Worm (Caenorhabditis elegans): ENCODE results near the gene C27A2.7.

C27A2.7 gene

ce11 chrII:5061794-5062368 is 9.3 kb downstream of the C27A2.7 start, which contains the start of gene smc-5 (continued):
- peak; percentile 70 for TF ChIP-seq lsl-1 (GFP tag; optimal IDR thresholded peaks at IDR 0.05)
- TF ChIP-seq lin-54 (GFP tag; optimal IDR thresholded peaks at IDR 0.05): peak; percentile 71
- peak; percentile 27 for TF ChIP-seq F49E8.2 (tag; optimal IDR thresholded peaks at IDR 0.05; ENCODE audit: insufficient read depth)
- peak; percentile 89 for TF ChIP-seq madf-6 (GFP tag; IDR thresholded peaks at IDR 0.05)
- no peak for TF ChIP-seq ztf-3 (GFP tag; optimal IDR thresholded peaks at IDR 0.05)
- TF ChIP-seq die-1 (tag; optimal IDR thresholded peaks at IDR 0.05): peak; percentile 7
- TF ChIP-seq bed-1 (GFP tag; IDR thresholded peaks at IDR 0.05): no peak
- TF ChIP-seq tlf-1 (GFP tag; optimal IDR thresholded peaks at IDR 0.05): peak; percentile 0
- TF ChIP-seq attf-5 (GFP tag; optimal IDR thresholded peaks at IDR 0.05): peak; percentile 79
- TF ChIP-seq madf-10 (tag; optimal IDR thresholded peaks at IDR 0.05): peak; percentile 15
- TF ChIP-seq snpc-1.3 (tag; optimal IDR thresholded peaks at IDR 0.05; ENCODE audit: insufficient read depth): peak; percentile 28
- TF ChIP-seq F33H1.4 (GFP tag; IDR thresholded peaks at IDR 0.05): peak; percentile 68
- TF ChIP-seq ztf-28 (GFP tag; IDR thresholded peaks at IDR 0.05): no peak
- TF ChIP-seq ceh-40 (GFP tag; IDR thresholded peaks at IDR 0.05): no peak
- peak; percentile 77 for TF ChIP-seq unc-130 (GFP tag; optimal IDR thresholded peaks at IDR 0.05)
- TF ChIP-seq ekl-4 (GFP tag; IDR thresholded peaks at IDR 0.05): 0 out of 2 replicates have a peak, but pooled peaks have one; percentile 25

ce11 chrII:5060719-5061118 is 10.4 kb downstream of the C27A2.7 start, which contains the start of gene pho-12:
TSS of gene pho-12 (minus strand) at chrII:5060819.
- TF ChIP-seq rec-8 (tag; optimal IDR thresholded peaks at IDR 0.05): no peak
- TF ChIP-seq chd-7 (tag; optimal IDR thresholded peaks at IDR 0.05): no peak
- TF ChIP-seq snpc-1.3 (tag; optimal IDR thresholded peaks at IDR 0.05; ENCODE audit: insufficient read depth): no peak
- no peak for TF ChIP-seq lsl-1 (GFP tag; optimal IDR thresholded peaks at IDR 0.05)
- no peak for TF ChIP-seq nfya-1 (tag; optimal IDR thresholded peaks at IDR 0.05; ENCODE audit: borderline replicate concordance, insufficient read depth)
- TF ChIP-seq nhr-27 (tag; optimal IDR thresholded peaks at IDR 0.05): no peak
- TF ChIP-seq lin-40 (tag; optimal IDR thresholded peaks at IDR 0.05): no peak
- TF ChIP-seq attf-5 (GFP tag; optimal IDR thresholded peaks at IDR 0.05): no peak
- no peak for TF ChIP-seq him-1 (tag; optimal IDR thresholded peaks at IDR 0.05)
- no peak for TF ChIP-seq repo-1 (tag; optimal IDR thresholded peaks at IDR 0.05)
- TF ChIP-seq B0019.2 (GFP tag; conservative IDR thresholded peaks at IDR 0.05): no peak
- TF ChIP-seq tbp1 (GFP tag; optimal IDR thresholded peaks at IDR 0.05): no peak
- no peak for TF ChIP-seq dox-1 (GFP tag; IDR thresholded peaks at IDR 0.05)
- TF ChIP-seq Y53G8AR.9 (GFP tag; conservative IDR thresholded peaks at IDR 0.05): no peak
- no peak for TF ChIP-seq cebp-1 (GFP tag; IDR thresholded peaks at IDR 0.05)
- no peak for TF ChIP-seq cebp-1 (tag; optimal IDR thresholded peaks at IDR 0.05)
- TF ChIP-seq B0261.1 (tag; optimal IDR thresholded peaks at IDR 0.05): no peak
- no peak for TF ChIP-seq ccch-3 (GFP tag; optimal IDR thresholded peaks at IDR 0.05)

- TF ChIP-seq C17E4.6 (GFP tag; IDR thresholded peaks at IDR 0.05): no peak
- TF ChIP-seq nhr-27 (tag; optimal IDR thresholded peaks at IDR 0.05): no peak
Observed at ce11 chrII:5058036-5058435, 13.1 kb downstream of the C27A2.7 start, which contains the start of gene C27A2.12. TSS of gene C27A2.12 (minus strand) at chrII:5058136.

ce11 chrII:5057315-5057714 is 13.8 kb downstream of the C27A2.7 start:
- peak; percentile 19 for TF ChIP-seq ceh-79 (tag; optimal IDR thresholded peaks at IDR 0.05)
- TF ChIP-seq bed-2 (GFP tag; IDR thresholded peaks at IDR 0.05): no peak
- TF ChIP-seq F37B4.10 (GFP tag; IDR thresholded peaks at IDR 0.05): 0 out of 2 replicates have a peak, but pooled peaks have one; percentile 72
- TF ChIP-seq unc-62 (GFP tag; optimal IDR thresholded peaks at IDR 0.05): no peak
- peak; percentile 35 for TF ChIP-seq F23B12.7 (tag; optimal IDR thresholded peaks at IDR 0.05; ENCODE audit: insufficient read depth)
- peak; percentile 98 for TF ChIP-seq snpc-3.4 (tag; optimal IDR thresholded peaks at IDR 0.05)
- TF ChIP-seq ets-4 (GFP tag; optimal IDR thresholded peaks at IDR 0.05): no peak
- peak; percentile 69 for TF ChIP-seq lsl-1 (GFP tag; optimal IDR thresholded peaks at IDR 0.05)
- TF ChIP-seq madf-6 (GFP tag; IDR thresholded peaks at IDR 0.05): peak; percentile 85
- TF ChIP-seq ztf-22 (GFP tag; optimal IDR thresholded peaks at IDR 0.05): no peak
- TF ChIP-seq F52B5.7 (tag; optimal IDR thresholded peaks at IDR 0.05): no peak
- TF ChIP-seq athp-1 (tag; optimal IDR thresholded peaks at IDR 0.05): no peak
- no peak for TF ChIP-seq nfya-1 (tag; optimal IDR thresholded peaks at IDR 0.05; ENCODE audit: borderline replicate concordance, insufficient read depth)
- TF ChIP-seq F57C9.4 (tag; optimal IDR thresholded peaks at IDR 0.05): no peak

All from whole organism, young adult.